Fruit fly (Drosophila melanogaster) whole organism, prepupa: ENCODE results near the gene CG32280.

Source experiments
- CG10631 ChIP-seq: fragments of 200-800 bp; sonication (Bioruptor generic); optimal IDR thresholded peaks from 2 replicates; lab custom pipeline; 2016; ENCODE audit warnings: missing biosample characterization, missing genetic modification characterization
- CG15336 ChIP-seq: fragments of 200-800 bp; sonication (Bioruptor generic); IDR thresholded peaks from 2 replicates; pipeline ENCODE4 v1.3.6; 2022; ENCODE audit warnings: missing biosample characterization, missing genetic modification characterization
- CG1621 ChIP-seq: fragments of 200-800 bp; sonication (Bioruptor generic); optimal IDR thresholded peaks from 3 replicates; lab custom pipeline; 2018; ENCODE audit warnings: missing biosample characterization, mild to moderate bottlenecking, missing genetic modification characterization
- CG32006 ChIP-seq: fragments of 200-800 bp; sonication (Bioruptor generic); optimal IDR thresholded peaks from 3 replicates; lab custom pipeline; 2017; ENCODE audit warnings: missing biosample characterization, mild to moderate bottlenecking, missing genetic modification characterization
- CG34406 ChIP-seq: fragments of 200-800 bp; sonication (Bioruptor generic); optimal IDR thresholded peaks from 3 replicates; lab custom pipeline; 2016; ENCODE audit warnings: missing biosample characterization, missing genetic modification characterization
- CG7368 ChIP-seq: fragments of 200-800 bp; sonication (Bioruptor generic); optimal IDR thresholded peaks from 3 replicates; lab custom pipeline; 2016; ENCODE audit warnings: missing biosample characterization, missing genetic modification characterization
- Eip75B ChIP-seq: fragments of 200-800 bp; sonication (Bioruptor generic); optimal IDR thresholded peaks from 3 replicates; lab custom pipeline; 2016; ENCODE audit warnings: missing biosample characterization, missing genetic modification characterization
- Gug ChIP-seq: fragments of 200-800 bp; sonication (Bioruptor generic); IDR thresholded peaks from 2 replicates; pipeline ENCODE4 v1.3.6; 2022; ENCODE audit warnings: missing biosample characterization, missing genetic modification characterization
- Hr38 ChIP-seq: sonication (Bioruptor generic); optimal IDR thresholded peaks from 2 replicates; lab custom pipeline; 2016; ENCODE audit warnings: missing biosample characterization, missing genetic modification characterization
- Met ChIP-seq: fragments of 200-800 bp; sonication (Bioruptor generic); optimal IDR thresholded peaks from 3 replicates; lab custom pipeline; 2016; ENCODE audit warnings: missing biosample characterization, missing genetic modification characterization
- OdsH ChIP-seq: fragments of 200-800 bp; sonication (Bioruptor generic); optimal IDR thresholded peaks from 3 replicates; lab custom pipeline; 2016; ENCODE audit warnings: missing biosample characterization, missing genetic modification characterization
- Smox ChIP-seq: fragments of 200-800 bp; sonication (Bioruptor generic); optimal IDR thresholded peaks from 3 replicates; lab custom pipeline; 2016; ENCODE audit warnings: missing biosample characterization, missing genetic modification characterization
- achi ChIP-seq: fragments of 200-800 bp; sonication (Bioruptor generic); optimal IDR thresholded peaks from 3 replicates; lab custom pipeline; 2016; ENCODE audit warnings: missing biosample characterization, missing genetic modification characterization
- dsx ChIP-seq: fragments of 200-800 bp; optimal IDR thresholded peaks from 3 replicates; lab custom pipeline; 2019; ENCODE audit warnings: missing biosample characterization, mild to moderate bottlenecking, missing genetic modification characterization, moderate library complexity; ENCODE audit not compliant: poor library complexity, severe bottlenecking
- eg ChIP-seq: fragments of 200-800 bp; sonication (Bioruptor generic); IDR thresholded peaks from 3 replicates; pipeline ENCODE4 v1.3.6; 2022; ENCODE audit warnings: missing biosample characterization, missing genetic modification characterization
- esn ChIP-seq: fragments of 200-800 bp; sonication (Bioruptor generic); optimal IDR thresholded peaks from 2 replicates; lab custom pipeline; 2016; ENCODE audit warnings: missing biosample characterization, mild to moderate bottlenecking, missing genetic modification characterization, moderate library complexity
- net ChIP-seq: fragments of 200-800 bp; sonication (Bioruptor generic); optimal IDR thresholded peaks from 3 replicates; lab custom pipeline; 2016; ENCODE audit warnings: missing biosample characterization, missing genetic modification characterization
- svp ChIP-seq: fragments of 200-800 bp; sonication (Bioruptor generic); peaks from one replicate; lab custom pipeline; 2016; ENCODE audit warnings: missing biosample characterization, missing genetic modification characterization

The CG32280 gene

DNA sequence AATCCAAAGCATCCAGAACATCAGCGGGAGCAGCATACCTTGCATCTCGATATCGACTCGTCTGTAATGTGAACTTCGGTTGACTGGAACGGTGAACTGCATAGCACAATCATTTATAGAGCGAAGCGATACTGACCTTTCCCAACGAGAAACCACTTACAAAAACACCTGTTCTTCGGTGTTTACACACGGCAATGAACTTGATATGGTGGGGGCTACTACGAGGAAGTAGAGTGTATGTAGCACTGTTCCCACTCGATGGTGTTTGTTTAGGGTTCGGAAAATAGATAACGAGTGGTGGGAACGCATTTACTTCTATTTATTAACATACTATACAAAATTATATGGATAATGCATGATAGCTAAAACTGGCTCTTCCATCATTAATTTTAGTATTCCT is 43.9 kb downstream of the CG32280 start, which contains the start of the genes CG32269 and CG32270:
Gene CG32269 (minus strand): TSS at position 91 of the 400 bp plus-strand sequence.
Gene CG32270 (minus strand): TSS at position 91 of the 400 bp plus-strand sequence.
- TF ChIP-seq CG1621 (tag; lab: Kevin White, UChicago) (no peak), CG15336 (GFP tag; lab: Robert Waterston, UW) (no peak), CG10631 (no peak), esn (GFP tag; lab: Kevin White, UChicago) (no peak), Hr38 (GFP tag; lab: Kevin White, UChicago) (no peak), Smox (no peak), OdsH (GFP tag; lab: Kevin White, UChicago) (no peak), CG7368 (no peak), net (no peak), Eip75B (GFP tag; lab: Kevin White, UChicago) (no peak), CG32006 (GFP tag; lab: Kevin White, UChicago) (no peak), Met (GFP tag; lab: Kevin White, UChicago) (no peak), Gug (no peak), CG34406 (no peak), svp (GFP tag; lab: Kevin White, UChicago) (no peak), achi (GFP tag; lab: Kevin White, UChicago) (no peak), eg (no peak), dsx (no peak)
- TF ChIP-seq, all 60 proteins: peak for 0
